Worm (Caenorhabditis elegans): ENCODE data around the gene ndx-9.
A peak's percentile ranks its signal among the peaks of the same experiment; 100 is the strongest.

Gene ndx-9

DNA sequence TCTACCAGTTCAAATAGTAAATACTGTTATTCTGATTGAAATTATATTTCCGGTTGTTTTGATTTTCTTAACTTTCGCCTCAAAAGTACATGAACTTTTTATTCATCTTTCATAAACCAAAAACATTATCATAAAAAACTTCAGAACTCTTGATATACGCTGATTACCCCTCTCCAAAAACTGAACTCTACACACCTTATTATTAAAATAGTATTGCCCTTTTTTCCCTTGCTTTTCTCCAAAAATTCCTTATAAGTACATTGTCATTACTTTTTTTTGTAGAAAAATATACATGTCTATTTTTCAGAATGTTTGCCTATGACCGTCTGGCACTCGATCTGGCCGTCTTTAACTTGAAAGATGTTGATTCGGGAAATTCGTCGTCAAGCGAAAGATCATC is 30.1 kb downstream of the ndx-9 start, which contains the start of gene Y43E12A.2:
Y43E12A.2 (plus strand) TSS at position 301 of the 400 bp plus-strand sequence.
- TF ChIP-seq hlh-6 (tag; optimal IDR thresholded peaks at IDR 0.05) (no peak), K09A11.1 (tag; optimal IDR thresholded peaks at IDR 0.05; ENCODE audit: insufficient read depth) (no peak), ceh-48 (tag; optimal IDR thresholded peaks at IDR 0.05) (no peak), C38D4.7 (GFP tag; optimal IDR thresholded peaks at IDR 0.05) (no peak), nfya-1 (tag; optimal IDR thresholded peaks at IDR 0.05) (no peak), pax-1 (tag; optimal IDR thresholded peaks at IDR 0.05) (no peak), ceh-9 (tag; optimal IDR thresholded peaks at IDR 0.05) (no peak), gmeb-2 (tag; optimal IDR thresholded peaks at IDR 0.05) (no peak)

DNA sequence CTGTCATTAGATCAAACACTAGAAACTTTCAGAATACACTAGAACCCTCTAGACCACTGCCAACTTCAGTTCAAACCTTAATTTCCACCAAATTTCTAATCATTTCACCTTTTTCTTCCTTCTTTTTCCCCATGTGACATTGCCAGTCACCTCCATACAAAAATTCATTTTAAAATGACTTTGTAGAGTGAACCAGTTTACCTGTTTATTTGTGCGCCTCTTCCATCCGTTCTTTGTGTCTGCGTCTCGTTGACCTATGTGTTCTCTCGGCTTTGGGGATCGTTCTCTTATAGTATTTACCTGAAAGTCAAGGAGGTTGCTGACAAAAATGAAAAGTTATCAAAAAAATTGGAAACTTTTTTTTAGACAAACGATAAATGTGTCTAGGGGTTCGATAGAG is 31.2 kb downstream of the ndx-9 start:
- no peak for TF ChIP-seq eyg-1 (tag; optimal IDR thresholded peaks at IDR 0.05)
- no peak for TF ChIP-seq K09A11.1 (tag; optimal IDR thresholded peaks at IDR 0.05; ENCODE audit: insufficient read depth)
- no peak for TF ChIP-seq pqm-1 (tag; optimal IDR thresholded peaks at IDR 0.05)
- no peak for TF ChIP-seq ets-4 (tag; optimal IDR thresholded peaks at IDR 0.05)
- no peak for TF ChIP-seq mec-3 (tag; optimal IDR thresholded peaks at IDR 0.05; ENCODE audit: borderline replicate concordance)
- no peak for TF ChIP-seq ceh-19 (GFP tag; optimal IDR thresholded peaks at IDR 0.05)
- TF ChIP-seq lin-11 (tag; optimal IDR thresholded peaks at IDR 0.05), result no peak
- no peak for TF ChIP-seq pat-9 (tag; optimal IDR thresholded peaks at IDR 0.05)
- TF ChIP-seq ceh-45 (GFP tag; IDR thresholded peaks at IDR 0.05), result no peak
- no peak for TF ChIP-seq ceh-30 (tag; optimal IDR thresholded peaks at IDR 0.05)
- no peak for TF ChIP-seq ceh-2 (tag; optimal IDR thresholded peaks at IDR 0.05)
- TF ChIP-seq tbx-7 (tag; optimal IDR thresholded peaks at IDR 0.05), result no peak
- no peak for TF ChIP-seq odd-2 (tag; optimal IDR thresholded peaks at IDR 0.05)
- no peak for TF ChIP-seq ztf-16 (tag; optimal IDR thresholded peaks at IDR 0.05)
- TF ChIP-seq nhr-11 (tag; optimal IDR thresholded peaks at IDR 0.05), result no peak
- no peak for TF ChIP-seq pros-1 (tag; optimal IDR thresholded peaks at IDR 0.05)
- TF ChIP-seq nhr-232 (tag; optimal IDR thresholded peaks at IDR 0.05), result no peak

DNA sequence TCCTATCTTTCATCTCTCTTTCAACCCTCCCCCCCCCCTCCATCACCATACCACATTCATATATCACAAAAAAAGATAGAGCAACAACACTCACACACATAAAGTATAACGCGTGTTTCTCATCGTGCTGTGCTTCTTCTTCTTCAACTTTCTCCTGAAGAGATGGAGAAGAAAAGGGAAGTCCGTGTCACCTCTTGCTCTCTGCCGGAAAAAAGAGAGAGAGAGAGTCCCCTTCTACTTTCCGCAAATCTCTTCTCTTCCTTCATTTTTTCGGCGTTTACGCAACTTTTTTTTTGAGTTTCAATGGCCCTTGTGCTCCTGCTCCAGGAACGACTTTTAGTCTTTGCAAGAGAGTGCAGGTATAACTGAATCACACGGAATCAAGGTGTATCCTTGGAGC is 32.1 kb downstream of the ndx-9 start:
- TF ChIP-seq ceh-18 (tag; optimal IDR thresholded peaks at IDR 0.05), result peak; percentile 49
- no peak for TF ChIP-seq lin-11 (tag; optimal IDR thresholded peaks at IDR 0.05)

DNA sequence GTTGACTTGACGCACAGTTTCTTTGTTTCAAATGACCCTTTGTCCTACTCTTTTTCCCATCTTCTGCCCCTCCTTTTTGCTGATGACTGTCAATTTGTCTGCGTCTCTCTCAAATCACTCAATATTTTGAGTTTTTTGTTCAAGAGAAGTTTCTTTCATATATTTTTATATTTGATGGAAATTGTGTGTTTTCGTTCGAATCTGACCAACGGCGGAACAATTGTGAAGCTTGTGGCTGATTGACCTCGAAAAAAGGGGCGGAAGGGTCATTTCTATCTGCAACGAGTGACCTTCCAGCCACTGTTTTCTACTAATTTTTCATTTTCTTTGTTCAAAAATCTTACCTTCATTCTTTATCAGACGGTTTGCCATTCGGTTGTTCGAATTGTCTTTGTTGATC is 33.2 kb downstream of the ndx-9 start:
- TF ChIP-seq tbx-7 (tag; optimal IDR thresholded peaks at IDR 0.05) (no peak), elt-4 (tag; optimal IDR thresholded peaks at IDR 0.05) (no peak), npax-4 (tag; optimal IDR thresholded peaks at IDR 0.05) (no peak), pqm-1 (tag; optimal IDR thresholded peaks at IDR 0.05) (no peak), ceh-6 (GFP tag; optimal IDR thresholded peaks at IDR 0.05) (no peak), ceh-19 (GFP tag; optimal IDR thresholded peaks at IDR 0.05) (no peak), fax-1 (tag; optimal IDR thresholded peaks at IDR 0.05) (no peak), hlh-8 (tag; optimal IDR thresholded peaks at IDR 0.05) (no peak), hlh-15 (tag; optimal IDR thresholded peaks at IDR 0.05) (no peak), lim-6 (tag; optimal IDR thresholded peaks at IDR 0.05) (no peak), lin-11 (tag; optimal IDR thresholded peaks at IDR 0.05) (no peak), eyg-1 (tag; optimal IDR thresholded peaks at IDR 0.05) (no peak), dmd-4 (tag; optimal IDR thresholded peaks at IDR 0.05; ENCODE audit: borderline replicate concordance) (no peak)

ce11 chrIV:10975968-10976367 is 35.9 kb downstream of the ndx-9 start:
- TF ChIP-seq pha-2 (tag; optimal IDR thresholded peaks at IDR 0.05), result no peak
- peak; percentile 72 for TF ChIP-seq elt-2 (tag; optimal IDR thresholded peaks at IDR 0.05)

All from whole organism, late embryonic.